Fruit fly (Drosophila melanogaster): Measurements from ENCODE around the gene baz.

Gene baz

dm6 chrX:17176542-17176941, 16.7 kb downstream of the baz start (continued):
- TF ChIP-seq CG3407 (GFP tag; optimal IDR thresholded peaks at IDR 0.05) (no peak), Doc2 (GFP tag; IDR thresholded peaks at IDR 0.05) (no peak), gsb-n (tag; optimal IDR thresholded peaks at IDR 0.05) (no peak), Side (GFP tag; optimal IDR thresholded peaks at IDR 0.05) (peak; percentile 37), mld (GFP tag; IDR thresholded peaks at IDR 0.05; ENCODE audit: partially characterized antibody) (no peak), crc (GFP tag; optimal IDR thresholded peaks at IDR 0.05) (no peak), dan (GFP tag; IDR thresholded peaks at IDR 0.05) (no peak), sd (tag; optimal IDR thresholded peaks at IDR 0.05) (peak; percentile 25), CG8281 (tag; optimal IDR thresholded peaks at IDR 0.05) (no peak), CG4360 (GFP tag; IDR thresholded peaks at IDR 0.05) (no peak), insv (GFP tag; optimal IDR thresholded peaks at IDR 0.05) (no peak), bcd (GFP tag; optimal IDR thresholded peaks at IDR 0.05) (peak; percentile 34), ken (GFP tag; IDR thresholded peaks at IDR 0.05) (no peak), org-1 (GFP tag; optimal IDR thresholded peaks at IDR 0.05) (no peak), bigmax (GFP tag; optimal IDR thresholded peaks at IDR 0.05) (no peak), CG2116 (GFP tag; optimal IDR thresholded peaks at IDR 0.05) (no peak), zfh1 (GFP tag; IDR thresholded peaks at IDR 0.05) (no peak), nerfin-2 (GFP tag; IDR thresholded peaks at IDR 0.05; ENCODE audit: partially characterized antibody) (no peak), Ssrp (tag; optimal IDR thresholded peaks at IDR 0.05) (no peak), vnd (GFP tag; IDR thresholded peaks at IDR 0.05; ENCODE audit: partially characterized antibody) (no peak), slou (GFP tag; optimal IDR thresholded peaks at IDR 0.05) (no peak), nerfin-1 (tag; optimal IDR thresholded peaks at IDR 0.05) (peak; percentile 3), CG12391 (tag; optimal IDR thresholded peaks at IDR 0.05) (peak; percentile 38), az2 (GFP tag; optimal IDR thresholded peaks at IDR 0.05) (peak; percentile 11), CG10147 (GFP tag; optimal IDR thresholded peaks at IDR 0.05) (no peak), CG34422 (GFP tag; IDR thresholded peaks at IDR 0.05) (peak; percentile 62; the same call in 1 of the 3 replicates), h (optimal IDR thresholded peaks at IDR 0.05) (no peak), Meics (GFP tag; optimal IDR thresholded peaks at IDR 0.05) (peak; percentile 58), lbe (GFP tag; optimal IDR thresholded peaks at IDR 0.05) (no peak), Hand (GFP tag; optimal IDR thresholded peaks at IDR 0.05) (no peak), stc (GFP tag; IDR thresholded peaks at IDR 0.05) (peak; percentile 68), CrebB (tag; optimal IDR thresholded peaks at IDR 0.05) (no peak), CG12104 (GFP tag; optimal IDR thresholded peaks at IDR 0.05) (no peak), CG2199 (GFP tag; IDR thresholded peaks at IDR 0.05) (peak; percentile 26; the same call in 1 of the 3 replicates), tx (GFP tag; optimal IDR thresholded peaks at IDR 0.05) (peak; percentile 6), Blimp-1 (GFP tag; optimal IDR thresholded peaks at IDR 0.05) (peak; percentile 53), CG1529 (GFP tag; optimal IDR thresholded peaks at IDR 0.05) (no peak), lov (optimal IDR thresholded peaks at IDR 0.05) (no peak), lov (GFP tag; IDR thresholded peaks at IDR 0.05) (peak; percentile 42; the same call in 1 of the 3 replicates), CG9609 (GFP tag; optimal IDR thresholded peaks at IDR 0.05) (no peak), al (GFP tag; IDR thresholded peaks at IDR 0.05) (0 out of 2 replicates have a peak, but pooled peaks have one; percentile 22), CG3163 (GFP tag; optimal IDR thresholded peaks at IDR 0.05) (no peak), shn (GFP tag; optimal IDR thresholded peaks at IDR 0.05) (peak; percentile 16), ewg (GFP tag; optimal IDR thresholded peaks at IDR 0.05) (no peak), CG16813 (GFP tag; IDR thresholded peaks at IDR 0.05; ENCODE audit: partially characterized antibody) (no peak), gcm2 (GFP tag; optimal IDR thresholded peaks at IDR 0.05) (peak; percentile 11), slbo (GFP tag; IDR thresholded peaks at IDR 0.05) (peak; percentile 74), gem (tag; optimal IDR thresholded peaks at IDR 0.05) (peak; percentile 70), trh (GFP tag; optimal IDR thresholded peaks at IDR 0.05) (no peak), CG1024 (GFP tag; IDR thresholded peaks at IDR 0.05) (no peak), Oli (tag; optimal IDR thresholded peaks at IDR 0.05) (peak; percentile 45), CG6765 (GFP tag; optimal IDR thresholded peaks at IDR 0.05) (no peak)

Data from whole organism, embryonic.